Fruit fly (Drosophila melanogaster): ENCODE measurements around the gene regucalcin.

dm6 chrX:12017815-12018439 lies 5.8 kb downstream of the regucalcin start, which contains the start of gene Chrac-16:
- TF ChIP-seq CG14711 (tag; optimal IDR thresholded peaks at IDR 0.05) = no peak
- TF ChIP-seq CG11617 (GFP tag; optimal IDR thresholded peaks at IDR 0.05) = no peak
- no peak for TF ChIP-seq CG12768 (GFP tag; optimal IDR thresholded peaks at IDR 0.05)
- no peak for TF ChIP-seq CG5204 (GFP tag; optimal IDR thresholded peaks at IDR 0.05)
- no peak for TF ChIP-seq bab1 (GFP tag; optimal IDR thresholded peaks at IDR 0.05)
- no peak for TF ChIP-seq kay (GFP tag; ENCODE audit: borderline replicate concordance)

Data from whole organism, adult.